Fruit fly (Drosophila melanogaster): ENCODE data around the gene CG17648.

CG17648 gene

dm6 chr2L:1710224-1710623, 41.9 kb upstream of the CG17648 start, which contains the start of the genes CG17660 and mRpL48 (continued):
- TF ChIP-seq sage (GFP tag; optimal IDR thresholded peaks at IDR 0.05) (no peak), OdsH (GFP tag; optimal IDR thresholded peaks at IDR 0.05) (no peak), pan (optimal IDR thresholded peaks at IDR 0.05) (no peak), N (GFP tag; optimal IDR thresholded peaks at IDR 0.05) (no peak), Hr78 (GFP tag; optimal IDR thresholded peaks at IDR 0.05) (no peak), tai (GFP tag; optimal IDR thresholded peaks at IDR 0.05) (no peak)

dm6 chr2L:1715699-1716333, 36.3 kb upstream of the CG17648 start, which contains the start of gene frtz:
Gene frtz (minus strand): TSS chr2L:1715851.
- TF ChIP-seq Jra (GFP tag; optimal IDR thresholded peaks at IDR 0.05) (no peak), h (GFP tag; optimal IDR thresholded peaks at IDR 0.05) (peak; percentile 30), Hr83 (GFP tag; optimal IDR thresholded peaks at IDR 0.05; ENCODE audit: poor library complexity, severe bottlenecking) (peak; percentile 62), Dfd (GFP tag; optimal IDR thresholded peaks at IDR 0.05) (no peak), Myc (optimal IDR thresholded peaks at IDR 0.05) (peak; percentile 87)

- TF ChIP-seq Rel (GFP tag; optimal IDR thresholded peaks at IDR 0.05) (no peak), Rel (tag; optimal IDR thresholded peaks at IDR 0.05) (peak; percentile 90), Abd-B (GFP tag; optimal IDR thresholded peaks at IDR 0.05) (no peak), HLH106 (tag; optimal IDR thresholded peaks at IDR 0.05) (no peak), CG9705 (GFP tag; optimal IDR thresholded peaks at IDR 0.05) (no peak), rgr (GFP tag; optimal IDR thresholded peaks at IDR 0.05) (no peak), dmrt93B (GFP tag; optimal IDR thresholded peaks at IDR 0.05) (no peak), pan (optimal IDR thresholded peaks at IDR 0.05) (no peak)
These were observed 34.9 kb upstream of the CG17648 start for dm6 chr2L:1717247-1717646.

dm6 chr2L:1719971-1720370, 32.1 kb upstream of the CG17648 start:
- TF ChIP-seq Dfd (GFP tag; optimal IDR thresholded peaks at IDR 0.05) (no peak), Rel (GFP tag; optimal IDR thresholded peaks at IDR 0.05) (no peak), Rel (tag; optimal IDR thresholded peaks at IDR 0.05) (peak; percentile 41)

- TF ChIP-seq lola (GFP tag; optimal IDR thresholded peaks at IDR 0.05) = no peak
- TF ChIP-seq h (GFP tag; optimal IDR thresholded peaks at IDR 0.05) = peak; percentile 81
- TF ChIP-seq Myc (optimal IDR thresholded peaks at IDR 0.05) = no peak
- no peak for TF ChIP-seq usp (GFP tag; optimal IDR thresholded peaks at IDR 0.05)
- TF ChIP-seq Rel (GFP tag; optimal IDR thresholded peaks at IDR 0.05) = no peak
- peak; percentile 90 for TF ChIP-seq Rel (tag; optimal IDR thresholded peaks at IDR 0.05)
- TF ChIP-seq HLH106 (tag; optimal IDR thresholded peaks at IDR 0.05) = peak; percentile 26
These were observed 31.1 kb upstream of the CG17648 start for dm6 chr2L:1720846-1721506.

- TF ChIP-seq Hr78 (GFP tag; optimal IDR thresholded peaks at IDR 0.05) (no peak), Rel (GFP tag; optimal IDR thresholded peaks at IDR 0.05) (no peak), Rel (tag; optimal IDR thresholded peaks at IDR 0.05) (no peak), Vsx2 (GFP tag; optimal IDR thresholded peaks at IDR 0.05; ENCODE audit: partially characterized antibody) (no peak), HLH106 (tag; optimal IDR thresholded peaks at IDR 0.05) (no peak), GATAd (GFP tag; optimal IDR thresholded peaks at IDR 0.05) (no peak), N (GFP tag; optimal IDR thresholded peaks at IDR 0.05) (no peak), rgr (GFP tag; optimal IDR thresholded peaks at IDR 0.05) (no peak), CG32264 (GFP tag; optimal IDR thresholded peaks at IDR 0.05) (no peak), CrebA (GFP tag; optimal IDR thresholded peaks at IDR 0.05; ENCODE audit: borderline replicate concordance) (no peak), usp (GFP tag; optimal IDR thresholded peaks at IDR 0.05) (no peak), pan (optimal IDR thresholded peaks at IDR 0.05) (no peak), dsf (GFP tag; optimal IDR thresholded peaks at IDR 0.05; ENCODE audit: borderline replicate concordance) (no peak), psq (GFP tag; optimal IDR thresholded peaks at IDR 0.05) (no peak), ey (GFP tag; optimal IDR thresholded peaks at IDR 0.05) (no peak), tai (GFP tag; optimal IDR thresholded peaks at IDR 0.05) (no peak), br (GFP tag; optimal IDR thresholded peaks at IDR 0.05) (no peak), woc (GFP tag; optimal IDR thresholded peaks at IDR 0.05) (no peak), Sp1 (GFP tag; optimal IDR thresholded peaks at IDR 0.05) (no peak)
These were observed 29.8 kb upstream of the CG17648 start for dm6 chr2L:1722260-1722659.

All from whole organism, wandering third instar larva.